Fruit fly (Drosophila melanogaster) whole organism, adult: ENCODE results near the gene Non3.

Source experiments
- CG12768 ChIP-seq: fragments of 200-800 bp; sonication (Bioruptor generic); optimal IDR thresholded peaks from 2 replicates; lab custom pipeline; 2017; ENCODE audit warnings: missing biosample characterization, missing genetic modification characterization, mild to moderate bottlenecking, moderate library complexity, missing genetic modification reagents
- CG1620 ChIP-seq: fragments of 200-800 bp; sonication (Bioruptor generic); optimal IDR thresholded peaks from 2 replicates; lab custom pipeline; 2016; ENCODE audit warnings: missing biosample characterization, missing genetic modification characterization
- CG5204 ChIP-seq: fragments of 200-800 bp; sonication (Bioruptor generic); optimal IDR thresholded peaks from 2 replicates; lab custom pipeline; 2016; ENCODE audit warnings: missing biosample characterization, missing genetic modification characterization
- CG7045 ChIP-seq: fragments of 200-800 bp; sonication (Bioruptor generic); optimal IDR thresholded peaks from 2 replicates; lab custom pipeline; 2017; ENCODE audit warnings: missing biosample characterization, mild to moderate bottlenecking, missing genetic modification characterization
- CG7101 ChIP-seq: fragments of 200-800 bp; sonication (Bioruptor generic); optimal IDR thresholded peaks from 2 replicates; lab custom pipeline; 2018; ENCODE audit warnings: missing biosample characterization, mild to moderate bottlenecking, missing genetic modification characterization, moderate library complexity
- Clk ChIP-seq: fragments of 200-800 bp; sonication (Bioruptor generic); optimal IDR thresholded peaks from 2 replicates; lab custom pipeline; 2017; ENCODE audit warnings: missing biosample characterization, missing genetic modification characterization
- Crg-1 ChIP-seq: fragments of 200-800 bp; sonication (Bioruptor generic); optimal IDR thresholded peaks from 2 replicates; lab custom pipeline; 2016; ENCODE audit warnings: missing biosample characterization, missing genetic modification characterization
- Mnt ChIP-seq: fragments of 200-800 bp; sonication (Bioruptor generic); optimal IDR thresholded peaks from 2 replicates; lab custom pipeline; 2016; ENCODE audit warnings: missing biosample characterization, mild to moderate bottlenecking, missing genetic modification characterization
- bab1 ChIP-seq: fragments of 200-800 bp; sonication (Bioruptor generic); optimal IDR thresholded peaks from 3 replicates; lab custom pipeline; 2019; ENCODE audit warnings: missing biosample characterization, mild to moderate bottlenecking, missing genetic modification characterization, moderate library complexity
- cnc ChIP-seq, 2 experiments: fragments of >200 bp; optimal IDR thresholded peaks; 2 replicates each; lab custom pipeline; 2017
- kay ChIP-seq: fragments of 200-800 bp; sonication (Bioruptor generic); peaks from one replicate; lab custom pipeline; 2016; ENCODE audit warnings: missing biosample characterization, missing genetic modification characterization, borderline replicate concordance
- ovo ChIP-seq: fragments of 200-800 bp; sonication (Bioruptor generic); optimal IDR thresholded peaks from 2 replicates; lab custom pipeline; 2016; ENCODE audit warnings: missing biosample characterization, missing genetic modification characterization
- toe ChIP-seq: fragments of 200-800 bp; sonication (Bioruptor generic); optimal IDR thresholded peaks from 2 replicates; lab custom pipeline; 2016; ENCODE audit warnings: missing biosample characterization, missing genetic modification characterization

- TF ChIP-seq CG12768 (GFP tag; lab: Kevin White, UChicago) (no peak), bab1 (GFP tag; lab: Kevin White, UChicago) (no peak), cnc (optimal IDR thresholded peaks at IDR 0.05; lab: Kevin White, UChicago) (no peak), CG5204 (GFP tag; lab: Kevin White, UChicago) (no peak), CG7045 (GFP tag; lab: Kevin White, UChicago) (no peak), kay (GFP tag; lab: Kevin White, UChicago) (no peak), Clk (GFP tag; lab: Kevin White, UChicago) (no peak), CG1620 (GFP tag; lab: Kevin White, UChicago) (no peak), CG7101 (tag; lab: Kevin White, UChicago) (no peak), ovo (GFP tag; lab: Kevin White, UChicago) (no peak), toe (no peak), Crg-1 (GFP tag; lab: Kevin White, UChicago) (no peak), Mnt (GFP tag; lab: Kevin White, UChicago) (no peak)
Measured at dm6 chr3R:18195295-18195694, 28.2 kb upstream of the Non3 start.
